Fruit fly (Drosophila melanogaster) whole organism: ENCODE measurements around the gene CG1103.
A peak's percentile ranks its signal among the peaks of the same experiment; 100 is the strongest.

Experiments
- CG8478 ChIP-seq: fragments of >200 bp; optimal IDR thresholded peaks from 2 replicates; lab custom pipeline; 2018; ENCODE audit warnings: inconsistent platforms
- Dll ChIP-seq: fragments of >200 bp; optimal IDR thresholded peaks from 2 replicates; lab custom pipeline; 2017
- EcR ChIP-seq, 2 experiments: fragments of >200 bp; optimal IDR thresholded peaks; 2 replicates each; lab custom pipeline; 2017; ENCODE audit warnings: missing biosample characterization in 2 of 2, missing genetic modification characterization in 2 of 2, missing genetic modification reagents in 2 of 2
- pan ChIP-seq: fragments of >200 bp; optimal IDR thresholded peaks from 2 replicates; lab custom pipeline; 2017
- psq ChIP-seq: fragments of >200 bp; optimal IDR thresholded peaks from 2 replicates; lab custom pipeline; 2017
- usp ChIP-seq: fragments of >200 bp; optimal IDR thresholded peaks from 2 replicates; lab custom pipeline; 2017; ENCODE audit warnings: missing biosample characterization, missing genetic modification characterization, mixed read lengths

Gene CG1103

dm6 chr3R:4362010-4362409, 24.5 kb downstream of the CG1103 start:
- TF ChIP-seq psq (lab: Kevin White, UChicago): no peak

DNA sequence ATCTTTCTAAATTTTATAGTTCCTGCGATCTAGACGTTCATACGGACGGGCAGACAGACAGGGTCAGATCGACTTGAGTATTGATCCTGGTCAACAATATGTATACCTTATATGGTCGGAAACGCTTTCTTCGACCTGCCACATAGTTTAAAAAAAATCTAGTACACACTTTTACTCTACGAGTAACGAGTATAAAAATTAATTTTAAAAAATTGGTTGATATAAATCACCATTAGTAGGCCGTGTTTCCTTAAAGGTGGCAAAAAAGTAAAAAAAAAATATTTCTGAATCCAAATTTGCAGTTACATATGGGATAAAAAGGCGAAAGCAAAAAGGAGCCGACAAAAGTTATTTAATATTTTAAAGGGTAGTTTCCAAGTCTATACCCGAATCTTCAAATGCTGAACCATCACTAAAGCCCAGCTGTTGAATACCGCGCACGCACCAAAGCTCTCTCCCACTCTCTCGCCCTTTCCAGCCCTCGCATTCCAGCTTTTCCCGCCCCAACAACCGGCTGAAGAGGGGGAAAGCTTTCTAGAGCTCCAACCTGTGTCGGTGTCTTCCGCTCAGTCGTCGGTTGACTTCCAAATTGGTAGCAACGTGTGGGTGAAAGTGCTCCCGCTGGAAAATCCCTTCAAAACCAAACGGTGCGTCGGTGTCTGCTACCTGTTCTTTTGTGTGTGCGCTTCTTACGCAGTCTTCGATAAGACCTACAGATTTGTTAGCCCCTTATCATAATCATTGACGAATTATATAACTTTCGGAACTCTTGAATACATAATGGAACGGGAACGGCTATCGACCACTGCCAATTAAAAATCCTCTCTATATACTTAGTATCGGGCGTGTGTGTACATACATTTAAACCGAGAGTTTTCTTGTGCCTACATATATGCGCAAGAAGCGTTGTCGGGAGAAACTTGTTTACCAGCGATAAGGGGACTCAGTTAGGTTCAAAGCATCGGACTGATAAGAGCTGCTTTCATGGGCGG, 41.1 kb downstream of the CG1103 start, which contains the start of gene Sfxn1-3:
Gene Sfxn1-3 (plus strand): TSS at position 238 of the 992 bp plus-strand sequence.
- TF ChIP-seq CG8478 (lab: Kevin White, UChicago) (no peak), pan (lab: Kevin White, UChicago) (peak; percentile 74)

DNA sequence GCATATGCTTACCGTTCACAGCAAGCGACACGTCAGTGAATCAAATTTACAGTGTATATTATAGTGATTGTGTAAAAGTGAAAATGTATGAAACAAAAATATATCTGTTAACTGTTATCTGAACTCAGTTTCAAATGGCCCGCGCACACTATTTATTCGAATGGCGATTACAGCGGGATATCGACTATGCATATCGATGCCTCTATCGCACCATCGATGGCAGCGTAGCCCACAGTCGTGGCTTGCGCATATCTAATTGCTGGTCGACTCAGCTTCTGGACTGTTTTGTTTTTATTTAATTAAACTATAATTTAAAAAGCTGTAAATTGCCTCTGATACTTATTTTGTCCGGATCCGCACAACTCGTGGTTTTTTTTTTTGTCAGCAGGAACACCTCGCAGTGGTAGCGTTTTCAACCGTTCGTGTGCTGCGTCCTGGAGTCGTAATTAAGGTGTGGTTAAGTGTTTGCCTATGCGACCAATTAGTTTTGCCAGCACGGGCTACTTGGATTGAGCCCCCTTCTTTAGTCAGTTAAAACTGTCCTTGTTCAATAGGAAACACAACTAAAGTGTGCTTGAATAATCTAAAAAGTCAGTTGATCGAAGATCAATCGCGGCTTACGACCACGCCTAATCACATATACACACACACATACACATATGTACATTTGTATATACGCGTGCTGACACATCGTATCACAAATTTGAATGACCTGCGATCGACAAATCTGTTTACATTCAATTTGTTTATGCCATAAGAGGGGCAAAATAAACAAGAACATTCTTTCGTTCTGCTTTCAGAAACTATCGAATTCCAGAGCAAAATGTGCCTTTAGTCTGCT, 43.7 kb downstream of the CG1103 start, which contains the start of gene Cont:
Gene Cont (plus strand): TSS at position 228 of the 841 bp plus-strand sequence.
- TF ChIP-seq CG8478 (lab: Kevin White, UChicago) (no peak), Dll (lab: Kevin White, UChicago) (no peak), psq (lab: Kevin White, UChicago) (no peak), usp (no peak), pan (lab: Kevin White, UChicago) (no peak), EcR (GFP tag; optimal IDR thresholded peaks at IDR 0.05; lab: Kevin White, UChicago) (no peak)

DNA sequence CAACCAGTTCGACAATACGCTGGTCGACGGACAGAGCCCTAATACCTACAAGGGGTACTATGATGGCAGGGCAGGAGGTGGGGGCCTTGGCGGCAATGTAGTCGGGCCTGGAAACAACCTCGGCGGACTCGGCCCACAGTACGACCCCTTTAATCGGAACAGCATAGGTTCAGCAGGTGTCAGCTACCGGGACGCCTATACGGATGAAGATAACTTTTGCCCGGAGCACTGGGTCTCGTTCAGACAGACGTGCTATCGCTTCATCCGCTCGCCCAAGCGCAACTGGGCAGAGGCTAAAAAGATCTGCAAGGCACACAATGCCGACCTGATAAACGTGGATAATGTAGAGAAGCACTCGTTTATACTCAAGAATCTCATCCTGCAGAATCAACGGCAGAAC, 44.6 kb downstream of the CG1103 start:
- TF ChIP-seq psq (lab: Kevin White, UChicago) (no peak), CG8478 (lab: Kevin White, UChicago) (no peak), usp (no peak), Dll (lab: Kevin White, UChicago) (no peak), pan (lab: Kevin White, UChicago) (no peak), EcR (GFP tag; optimal IDR thresholded peaks at IDR 0.05; lab: Kevin White, UChicago) (no peak)

- TF ChIP-seq EcR (GFP tag; optimal IDR thresholded peaks at IDR 0.05; lab: Kevin White, UChicago) (no peak), psq (lab: Kevin White, UChicago) (no peak), Dll (lab: Kevin White, UChicago) (no peak), usp (no peak), pan (lab: Kevin White, UChicago) (no peak), CG8478 (lab: Kevin White, UChicago) (no peak)
Observed at dm6 chr3R:4387490-4387889, 49.9 kb downstream of the CG1103 start, which contains the start of gene tub. TSS of gene tub (plus strand) at chr3R:4387742.
